Worm (Caenorhabditis elegans) whole organism, dauer: ENCODE measurements around the gene abcx-1.

Experiments used
- unc-62 ChIP-seq: sonication (generic microtip); optimal IDR thresholded peaks from 2 replicates; lab custom pipeline; 2017; ENCODE audit warnings: missing biosample characterization, missing genetic modification reagents, missing genetic modification characterization

The abcx-1 gene

ce11 chrII:6513357-6513756 lies 18.6 kb upstream of the abcx-1 start:
- TF ChIP-seq unc-62, result no peak

- no peak for TF ChIP-seq unc-62
These were observed 18.1 kb upstream of the abcx-1 start, which contains the start of gene R05G9R.1 for ce11 chrII:6513911-6514310. TSS of gene R05G9R.1 (minus strand) at chrII:6514011.

DNA sequence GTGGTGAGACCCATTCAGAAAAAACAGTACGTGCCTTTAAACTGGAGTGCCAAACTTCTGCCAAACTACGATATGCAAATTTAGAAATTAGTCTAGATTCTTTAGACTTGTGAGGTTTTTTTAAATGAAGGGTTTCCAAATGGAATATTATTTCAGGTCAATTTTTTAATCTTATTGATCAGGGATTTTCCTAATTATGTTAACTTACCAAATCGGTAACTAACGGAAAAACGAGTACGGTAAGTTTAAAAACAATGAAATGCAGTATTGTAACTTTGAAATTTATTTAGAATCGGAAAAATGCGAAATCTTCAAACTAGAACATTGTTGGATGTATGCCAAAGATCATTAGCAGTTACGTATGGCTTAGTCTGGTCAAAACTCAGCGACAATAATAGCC lies 15.7 kb upstream of the abcx-1 start, which contains the start of gene C56E6.7:
Gene C56E6.7 (plus strand): TSS at position 301 of the 400 bp plus-strand sequence.
- no peak for TF ChIP-seq unc-62

ce11 chrII:6519703-6520102 lies 12.3 kb upstream of the abcx-1 start:
- TF ChIP-seq unc-62, result no peak

- no peak for TF ChIP-seq unc-62
These were observed 11.9 kb upstream of the abcx-1 start for ce11 chrII:6520103-6520502.

DNA sequence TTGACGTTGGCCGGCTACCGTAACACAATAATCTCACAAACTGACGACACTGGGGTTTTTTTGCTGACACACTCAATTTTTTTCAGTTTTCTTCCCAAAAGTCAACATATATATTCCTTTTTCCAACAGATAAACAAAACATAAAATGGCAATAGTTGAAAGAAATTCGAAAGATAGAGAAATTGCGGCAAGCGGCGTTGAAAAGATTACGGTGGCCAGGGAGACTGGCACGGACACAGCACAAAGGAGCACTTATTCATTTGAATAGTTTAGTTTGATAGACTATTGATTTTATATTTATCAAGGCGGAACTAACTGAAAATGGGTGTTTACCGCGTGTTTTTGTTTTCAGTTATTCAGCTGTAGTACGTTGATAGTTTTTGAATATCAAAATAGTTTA lies 10.6 kb upstream of the abcx-1 start, which contains the start of gene toe-2:
Gene toe-2 (minus strand): TSS at position 70 of the 400 bp plus-strand sequence.
- no peak for TF ChIP-seq unc-62

ce11 chrII:6522622-6523254 lies 9.2 kb upstream of the abcx-1 start:
- TF ChIP-seq unc-62, result no peak

DNA sequence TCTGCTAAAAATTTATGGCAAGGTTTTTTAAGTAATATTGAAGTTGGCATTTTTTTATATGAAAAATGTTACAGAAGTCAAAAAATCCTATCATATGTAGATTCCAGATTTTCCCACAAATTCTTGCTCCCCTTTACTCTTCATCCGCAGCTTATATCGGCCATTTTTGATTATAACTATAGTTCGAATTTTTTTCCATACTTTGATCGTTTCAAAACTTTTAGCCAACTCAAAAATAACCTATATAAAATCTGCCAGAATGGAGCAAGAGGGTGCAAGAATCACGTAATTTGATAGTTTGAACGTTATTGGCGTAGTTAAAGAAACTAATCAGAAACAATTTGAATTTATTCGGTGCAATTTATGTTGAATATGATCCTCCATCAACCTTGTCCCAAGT lies 8.0 kb upstream of the abcx-1 start:
- TF ChIP-seq unc-62, result no peak

ce11 chrII:6524501-6524977 lies 7.4 kb upstream of the abcx-1 start, which contains the start of gene C56E6.2:
TSS of gene C56E6.2 (plus strand) at chrII:6524927.
- no peak for TF ChIP-seq unc-62

- TF ChIP-seq unc-62, result no peak
These were observed 5.8 kb upstream of the abcx-1 start for ce11 chrII:6526136-6526684.

ce11 chrII:6528629-6529028 lies 3.3 kb upstream of the abcx-1 start, which contains the start of gene C56E6.4:
TSS of gene C56E6.4 (minus strand) at chrII:6528729.
- no peak for TF ChIP-seq unc-62

ce11 chrII:6531527-6531926 lies 436 bp upstream of the abcx-1 start, which contains the start of gene abch-1:
TSS of gene abch-1 (minus strand) at chrII:6531627.
- no peak for TF ChIP-seq unc-62

DNA sequence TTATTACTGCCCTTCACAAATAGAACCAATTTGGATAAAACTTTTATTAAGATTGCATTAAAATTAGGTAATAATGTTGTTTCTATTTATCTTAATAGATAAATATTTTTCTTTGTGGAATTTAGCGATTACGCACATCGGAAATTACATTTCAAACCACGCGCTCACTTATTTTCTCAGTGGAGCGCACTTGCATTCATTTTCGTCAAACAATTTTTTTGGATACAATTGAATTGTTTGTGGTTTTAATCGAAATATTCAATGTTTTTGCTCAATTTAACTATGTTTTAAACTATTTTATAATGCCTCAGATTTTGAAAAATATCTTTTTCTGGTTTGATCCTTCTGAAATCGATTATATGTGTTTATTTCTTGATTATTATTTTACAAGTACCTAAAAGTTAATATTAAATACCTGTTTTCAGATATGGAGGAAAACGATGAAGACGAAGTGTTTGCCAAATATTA lies 4.0 kb downstream of the abcx-1 start, which contains the start of gene utp-20:
Gene utp-20 (plus strand): TSS at position 418 of the 468 bp plus-strand sequence.
- TF ChIP-seq unc-62, result no peak

DNA sequence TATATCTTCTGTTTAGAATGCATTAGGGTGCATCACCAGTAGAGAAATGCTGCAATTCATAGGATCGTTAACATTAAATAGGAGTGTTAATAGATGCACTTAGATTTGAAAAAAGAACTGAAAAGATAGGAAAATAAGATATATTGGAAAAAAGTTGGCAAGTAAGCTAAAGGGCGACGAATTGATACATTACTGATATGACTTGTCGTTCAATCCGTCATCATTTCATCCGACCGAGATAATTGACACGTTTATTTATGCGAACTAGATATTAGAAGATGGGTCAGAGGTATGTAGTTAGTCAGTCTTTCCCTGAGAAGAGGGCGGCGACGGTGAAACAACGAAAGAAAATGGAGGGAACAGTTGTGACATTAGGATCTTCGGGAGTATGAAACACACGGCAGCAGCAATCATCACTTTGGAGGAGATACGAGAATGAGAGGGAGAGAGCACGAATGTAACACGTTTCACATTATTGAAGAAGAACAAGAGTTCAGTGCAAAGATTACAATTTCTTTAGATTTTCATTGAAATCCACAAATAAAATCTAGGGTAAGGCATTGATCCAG lies 13.0 kb downstream of the abcx-1 start, which contains the start of gene lron-15:
Gene lron-15 (minus strand): TSS at position 51 of the 569 bp plus-strand sequence.
- TF ChIP-seq unc-62, result no peak

DNA sequence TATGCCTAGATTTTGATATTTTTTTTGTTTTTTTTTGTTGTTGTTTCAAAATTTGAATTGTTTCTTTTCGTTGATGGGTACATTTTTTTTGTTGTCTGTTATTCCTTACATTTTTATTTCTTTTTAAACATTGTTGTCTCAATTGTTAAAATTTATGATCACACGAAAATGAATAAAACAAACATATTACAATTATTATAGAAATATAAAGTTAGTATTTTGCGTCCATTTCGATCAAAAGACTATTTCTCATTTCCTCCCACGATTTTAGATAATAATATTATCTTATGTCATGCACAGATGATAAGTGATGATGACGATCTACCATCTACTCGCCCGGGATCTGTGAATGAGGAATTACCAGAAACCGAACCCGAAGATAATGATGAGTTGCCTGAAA lies 22.7 kb downstream of the abcx-1 start, which contains the start of gene wrn-1:
Gene wrn-1 (plus strand): TSS at position 301 of the 400 bp plus-strand sequence.
- no peak for TF ChIP-seq unc-62

DNA sequence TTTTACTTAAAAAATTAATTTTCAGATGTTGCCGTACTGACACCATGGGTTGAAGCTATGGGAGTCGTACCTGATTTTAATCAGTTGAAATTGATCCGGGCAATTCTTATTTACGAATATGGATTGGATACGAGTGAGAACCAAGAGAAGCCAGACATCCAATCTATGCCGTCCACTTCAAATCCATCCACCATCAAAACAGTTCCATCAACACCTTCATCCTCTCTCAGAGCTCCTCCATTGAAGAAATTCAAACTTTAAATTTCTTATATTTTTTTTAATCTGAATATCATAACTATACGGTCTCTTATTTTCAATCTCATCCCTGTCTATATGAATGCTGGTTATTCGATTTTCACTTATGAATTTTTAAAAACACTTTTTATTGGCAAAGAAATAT lies 26.9 kb downstream of the abcx-1 start:
- TF ChIP-seq unc-62, result no peak

DNA sequence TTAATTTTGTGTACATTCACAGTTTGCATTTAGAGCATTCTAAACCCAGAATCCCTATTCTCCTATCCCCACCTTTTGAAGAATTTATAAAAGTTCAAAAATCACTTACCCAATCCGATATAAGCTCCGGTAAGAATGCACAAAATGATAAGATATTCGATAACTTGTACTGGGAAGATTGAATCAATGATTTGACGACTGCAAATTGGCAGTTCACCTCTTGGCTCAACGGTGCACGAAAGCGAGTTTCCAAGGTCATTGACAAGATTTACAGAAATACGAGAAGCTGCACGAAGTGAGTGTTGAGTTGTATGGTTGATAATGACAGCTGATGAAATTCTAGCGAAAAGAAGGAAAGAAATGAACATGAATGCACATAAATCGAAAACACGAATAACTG lies 28.3 kb downstream of the abcx-1 start:
- no peak for TF ChIP-seq unc-62
